Worm (Caenorhabditis elegans) whole organism, L4 larva: ENCODE measurements around the gene rpn-1.

Experiments
- F10B5.3 ChIP-seq: sonication (generic microtip); optimal IDR thresholded peaks from 2 replicates; lab custom pipeline; 2016; ENCODE audit warnings: mild to moderate bottlenecking, missing genetic modification characterization, missing compliant biosample characterization
- Y105C5A.15 ChIP-seq: fragments of 200-800 bp; sonication (Bioruptor generic); IDR thresholded peaks from 2 replicates; pipeline ENCODE4 v1.3.6; 2022; ENCODE audit warnings: missing genetic modification characterization, missing compliant biosample characterization
- aha-1 ChIP-seq: fragments of 150-350 bp; peaks from one replicate; lab custom pipeline; 2014; ENCODE audit warnings: missing biosample characterization, missing genetic modification characterization
- ama-1 ChIP-seq: fragments of 150-350 bp; optimal IDR thresholded peaks from 2 replicates; lab custom pipeline; 2014; ENCODE audit warnings: inconsistent platforms, mixed read lengths
- ceh-20 ChIP-seq: fragments of 200-800 bp; sonication (Bioruptor generic); IDR thresholded peaks from 2 replicates; pipeline ENCODE4 v1.3.6; 2022; ENCODE audit warnings: missing genetic modification reagents, missing genetic modification characterization, missing compliant biosample characterization
- ceh-62 ChIP-seq: sonication (generic microtip); optimal IDR thresholded peaks from 2 replicates; lab custom pipeline; 2017; ENCODE audit warnings: missing biosample characterization, missing genetic modification characterization
- daf-19 ChIP-seq: fragments of 200-800 bp; sonication (Bioruptor generic); conservative IDR thresholded peaks from 2 replicates; pipeline ENCODE4 v1.3.6; 2022; ENCODE audit warnings: missing genetic modification characterization, missing compliant biosample characterization
- egl-27 ChIP-seq: sonication (generic microtip); optimal IDR thresholded peaks from 3 replicates; lab custom pipeline; 2017; ENCODE audit warnings: missing biosample characterization, missing genetic modification reagents, missing genetic modification characterization
- pha-4 ChIP-seq, 2 experiments: fragments of 150-350 bp in 1 of 2; fragments of 200-800 bp in 1 of 2; sonication (Bioruptor generic) in 1 of 2; IDR thresholded peaks in 1 of 2; optimal IDR thresholded peaks in 1 of 2; 2 replicates each; pipeline versions ENCODE4 v1.3.6 to Lab custom; 2014 to 2022; ENCODE audit warnings: missing genetic modification characterization in 2 of 2, missing genetic modification reagents in 2 of 2, missing biosample characterization in 1 of 2, missing compliant biosample characterization in 1 of 2
- skn-1 ChIP-seq: fragments of 150-350 bp; optimal IDR thresholded peaks from 2 replicates; lab custom pipeline; 2014; ENCODE audit warnings: missing biosample characterization, missing genetic modification characterization
- unc-62 ChIP-seq, 3 experiments: fragments of 150-350 bp in 1 of 3; sonication (generic microtip); optimal IDR thresholded peaks in 2 of 3; peaks in 1 of 3; 1 replicate in 1 of 3; 2 replicates in 2 of 3; lab custom pipeline; 2014 to 2017; ENCODE audit warnings: missing biosample characterization in 3 of 3, missing genetic modification characterization in 3 of 3, missing genetic modification reagents in 3 of 3, missing genotype in 1 of 3

DNA sequence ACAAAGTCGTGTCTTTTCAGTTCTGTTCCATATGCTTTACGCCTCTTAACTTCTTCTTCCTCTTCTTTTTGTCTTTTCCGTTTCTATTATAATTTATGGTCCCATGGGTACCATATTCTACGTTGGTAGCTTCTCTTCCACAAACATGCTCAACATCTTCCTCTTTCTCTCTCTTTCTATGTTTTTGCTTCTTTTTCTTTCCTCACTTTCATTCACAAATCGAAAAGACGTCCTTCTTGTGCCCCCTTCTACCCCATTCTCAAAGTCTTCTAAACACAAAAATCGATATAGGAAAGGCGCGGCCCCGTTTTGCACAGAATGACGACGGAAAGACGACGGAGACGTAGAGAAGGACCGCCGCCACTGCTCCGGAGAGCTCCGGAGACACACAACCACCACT, 49.0 kb upstream of the rpn-1 start:
- TF ChIP-seq egl-27 (tag; lab: Kevin White, UChicago) (no peak), aha-1 (tag; lab: Kevin White, UChicago) (no peak), ama-1 (lab: Kevin White, UChicago) (no peak), unc-62 (GFP tag; optimal IDR thresholded peaks at IDR 0.05 in 1 of 2; lab: Kevin White, UChicago) (peak in 1 of 2 experiments; percentile 98), unc-62 (tag; optimal IDR thresholded peaks at IDR 0.05; lab: Kevin White, UChicago) (no peak), ceh-62 (no peak), pha-4 (GFP tag; IDR thresholded peaks at IDR 0.05; lab: Robert Waterston, UW) (no peak), pha-4 (tag; optimal IDR thresholded peaks at IDR 0.05; lab: Kevin White, UChicago) (no peak), skn-1 (tag; lab: Kevin White, UChicago) (no peak), daf-19 (GFP tag; lab: Robert Waterston, UW) (no peak), F10B5.3 (tag; lab: Kevin White, UChicago) (no peak), Y105C5A.15 (GFP tag; lab: Robert Waterston, UW) (no peak), ceh-20 (GFP tag; lab: Robert Waterston, UW) (peak; percentile 64; the same call in 1 of the 2 replicates)
